Worm (Caenorhabditis elegans) whole organism, L1 larva: Measurements from ENCODE around the gene chat-1.

ENCODE experiments used
- C04F5.9 ChIP-seq: sonication (generic microtip); optimal IDR thresholded peaks from 2 replicates; lab custom pipeline; 2016; ENCODE audit warnings: missing genetic modification characterization, missing compliant biosample characterization
- C16A3.4 ChIP-seq: fragments of 150-350 bp; optimal IDR thresholded peaks from 2 replicates; lab custom pipeline; 2014; ENCODE audit warnings: missing biosample characterization, missing genetic modification characterization
- F16B12.6 ChIP-seq: fragments of 150-350 bp; optimal IDR thresholded peaks from 2 replicates; lab custom pipeline; 2014; ENCODE audit warnings: missing biosample characterization, missing genetic modification characterization
- Y116A8C.19 ChIP-seq: sonication (generic microtip); optimal IDR thresholded peaks from 2 replicates; lab custom pipeline; 2016; ENCODE audit warnings: missing compliant biosample characterization, missing genetic modification characterization, borderline replicate concordance
- ama-1 ChIP-seq: fragments of 150-350 bp; optimal IDR thresholded peaks from 2 replicates; lab custom pipeline; 2014
- ceh-82 ChIP-seq, 3 experiments: fragments of 150-350 bp in 1 of 3; sonication (generic microtip) in 2 of 3; optimal IDR thresholded peaks; 2 replicates each; lab custom pipeline; 2014 to 2017; ENCODE audit warnings: missing biosample characterization in 3 of 3, missing genetic modification characterization in 3 of 3
- ceh-88 ChIP-seq: fragments of 200-800 bp; sonication (Bioruptor generic); IDR thresholded peaks from 2 replicates; pipeline ENCODE4 v1.3.6; 2022; ENCODE audit warnings: missing genetic modification characterization, missing compliant biosample characterization
- efl-1 ChIP-seq, 4 experiments: fragments of 150-350 bp; optimal IDR thresholded peaks in 3 of 4; peaks in 1 of 4; 1 replicate in 1 of 4; 2 replicates in 3 of 4; lab custom pipeline; 2014; ENCODE audit warnings: missing biosample characterization in 2 of 4, missing genetic modification characterization in 2 of 4, missing genetic modification reagents in 2 of 4
- efl-3 ChIP-seq: fragments of 200-800 bp; sonication (Bioruptor generic); optimal IDR thresholded peaks from 2 replicates; lab custom pipeline; 2018; ENCODE audit warnings: mild to moderate bottlenecking, missing genetic modification characterization, missing compliant biosample characterization
- egl-13 ChIP-seq: sonication (generic microtip); optimal IDR thresholded peaks from 2 replicates; lab custom pipeline; 2016; ENCODE audit warnings: missing genotype, missing genetic modification reagents, missing genetic modification characterization, missing compliant biosample characterization
- egl-27 ChIP-seq, 2 experiments: fragments of 150-350 bp in 1 of 2; sonication (generic microtip); optimal IDR thresholded peaks; 3 replicates each; lab custom pipeline; 2017 to 2018; ENCODE audit warnings: missing biosample characterization in 2 of 2, missing genetic modification characterization in 2 of 2, missing genetic modification reagents in 2 of 2
- elt-2 ChIP-seq: sonication (generic microtip); optimal IDR thresholded peaks from 2 replicates; lab custom pipeline; 2016; ENCODE audit warnings: missing genetic modification characterization, mild to moderate bottlenecking, inconsistent platforms, missing compliant biosample characterization, missing genetic modification reagents
- elt-3 ChIP-seq, 6 experiments: fragments of 150-350 bp in 1 of 6; sonication (generic microtip); optimal IDR thresholded peaks; 2 replicates each; lab custom pipeline; 2017 to 2018; ENCODE audit warnings: missing biosample characterization in 6 of 6, missing genetic modification characterization in 6 of 6, inconsistent platforms in 1 of 6
- ets-5 ChIP-seq: fragments of 200-800 bp; sonication (Bioruptor generic); IDR thresholded peaks from 2 replicates; pipeline ENCODE4 v1.3.6; 2022; ENCODE audit warnings: missing genetic modification characterization, missing compliant biosample characterization
- fkh-10 ChIP-seq: sonication (generic microtip); optimal IDR thresholded peaks from 2 replicates; lab custom pipeline; 2017; ENCODE audit warnings: missing biosample characterization, missing genetic modification reagents, missing genetic modification characterization
- fkh-8 ChIP-seq: sonication (generic microtip); optimal IDR thresholded peaks from 2 replicates; lab custom pipeline; 2016; ENCODE audit warnings: mild to moderate bottlenecking, missing genetic modification characterization, missing compliant biosample characterization
- fos-1 ChIP-seq: fragments of 150-350 bp; optimal IDR thresholded peaks from 2 replicates; lab custom pipeline; 2014; ENCODE audit warnings: missing biosample characterization, missing genetic modification characterization
- hlh-17 ChIP-seq: fragments of 200-800 bp; sonication (Bioruptor generic); optimal IDR thresholded peaks from 2 replicates; lab custom pipeline; 2018; ENCODE audit warnings: missing genetic modification characterization, mild to moderate bottlenecking, missing compliant biosample characterization, moderate library complexity, borderline replicate concordance
- lin-14 ChIP-seq: fragments of 200-800 bp; sonication (Bioruptor generic); optimal IDR thresholded peaks from 2 replicates; lab custom pipeline; 2018; ENCODE audit warnings: mild to moderate bottlenecking, missing genetic modification characterization, moderate library complexity, missing compliant biosample characterization
- lin-35 ChIP-seq, 2 experiments: fragments of 150-350 bp; optimal IDR thresholded peaks; 2 replicates each; lab custom pipeline; 2014; ENCODE audit warnings: missing biosample characterization in 2 of 2, missing genetic modification characterization in 2 of 2, missing genetic modification reagents in 2 of 2
- lir-3 ChIP-seq: sonication (generic microtip); optimal IDR thresholded peaks from 2 replicates; lab custom pipeline; 2016; ENCODE audit warnings: mild to moderate bottlenecking, missing genetic modification characterization, moderate library complexity, missing compliant biosample characterization; ENCODE audit not compliant: poor library complexity
- lsy-2 ChIP-seq, 2 experiments: fragments of 150-350 bp; optimal IDR thresholded peaks; 2 replicates each; lab custom pipeline; 2014; ENCODE audit warnings: missing biosample characterization in 2 of 2, missing genetic modification characterization in 2 of 2
- mep-1 ChIP-seq: fragments of 150-350 bp; optimal IDR thresholded peaks from 2 replicates; lab custom pipeline; 2014; ENCODE audit warnings: missing biosample characterization, missing genetic modification characterization
- nhr-19 ChIP-seq: fragments of 200-800 bp; sonication (Bioruptor generic); conservative IDR thresholded peaks from 2 replicates; pipeline ENCODE4 v1.3.6; 2022; ENCODE audit warnings: missing genetic modification characterization, missing compliant biosample characterization
- nhr-20 ChIP-seq: sonication (generic microtip); optimal IDR thresholded peaks from 2 replicates; lab custom pipeline; 2016; ENCODE audit warnings: mild to moderate bottlenecking, missing genetic modification characterization, missing compliant biosample characterization
- nhr-28 ChIP-seq: fragments of 150-350 bp; optimal IDR thresholded peaks from 2 replicates; lab custom pipeline; 2014; ENCODE audit warnings: missing biosample characterization, missing genetic modification characterization
- nhr-47 ChIP-seq: sonication (generic microtip); optimal IDR thresholded peaks from 2 replicates; lab custom pipeline; 2016; ENCODE audit warnings: mild to moderate bottlenecking, missing genetic modification characterization, moderate library complexity, missing compliant biosample characterization
- nhr-71 ChIP-seq: sonication (generic microtip); optimal IDR thresholded peaks from 2 replicates; lab custom pipeline; 2016; ENCODE audit warnings: mild to moderate bottlenecking, missing genetic modification characterization, moderate library complexity, missing compliant biosample characterization
- nhr-77 ChIP-seq: fragments of 150-350 bp; optimal IDR thresholded peaks from 2 replicates; lab custom pipeline; 2014; ENCODE audit warnings: missing biosample characterization, missing genetic modification characterization
- nhr-85 ChIP-seq: sonication (generic microtip); peaks from one replicate; lab custom pipeline; 2016; ENCODE audit warnings: missing genetic modification characterization, inconsistent platforms, missing compliant biosample characterization
- nhr-90 ChIP-seq: sonication (generic microtip); optimal IDR thresholded peaks from 2 replicates; lab custom pipeline; 2016; ENCODE audit warnings: mild to moderate bottlenecking, missing genetic modification characterization, missing compliant biosample characterization; ENCODE audit not compliant: poor library complexity
- pag-3 ChIP-seq: sonication (generic microtip); optimal IDR thresholded peaks from 2 replicates; lab custom pipeline; 2017; ENCODE audit warnings: missing genetic modification characterization, mild to moderate bottlenecking, missing compliant biosample characterization, antibody characterized with exemption, borderline replicate concordance; ENCODE audit not compliant: insufficient read depth
- pax-3 ChIP-seq: fragments of 200-800 bp; sonication (Bioruptor generic); optimal IDR thresholded peaks from 2 replicates; lab custom pipeline; 2018; ENCODE audit warnings: mild to moderate bottlenecking, missing genetic modification characterization, moderate library complexity, missing compliant biosample characterization
- pqm-1 ChIP-seq: sonication (generic microtip); optimal IDR thresholded peaks from 3 replicates; lab custom pipeline; 2017; ENCODE audit warnings: missing biosample characterization, missing genetic modification characterization
- snu-23 ChIP-seq: sonication (generic microtip); optimal IDR thresholded peaks from 2 replicates; lab custom pipeline; 2016; ENCODE audit warnings: missing genetic modification characterization, missing compliant biosample characterization
- sox-4 ChIP-seq: sonication (generic microtip); optimal IDR thresholded peaks from 2 replicates; lab custom pipeline; 2016; ENCODE audit warnings: missing genetic modification characterization, missing compliant biosample characterization
- tbx-2 ChIP-seq: sonication (generic microtip); optimal IDR thresholded peaks from 2 replicates; lab custom pipeline; 2016; ENCODE audit warnings: missing genetic modification characterization, missing compliant biosample characterization
- unc-30 ChIP-seq: sonication (generic microtip); optimal IDR thresholded peaks from 2 replicates; lab custom pipeline; 2017; ENCODE audit warnings: missing biosample characterization, missing genetic modification characterization
- vab-15 ChIP-seq: sonication (generic microtip); optimal IDR thresholded peaks from 2 replicates; lab custom pipeline; 2017; ENCODE audit warnings: missing genotype, mild to moderate bottlenecking, missing genetic modification characterization, missing compliant biosample characterization
- xbp-1 ChIP-seq: sonication (generic microtip); optimal IDR thresholded peaks from 2 replicates; lab custom pipeline; 2016; ENCODE audit warnings: missing genetic modification characterization, missing compliant biosample characterization
- ztf-4 ChIP-seq: fragments of 150-350 bp; optimal IDR thresholded peaks from 2 replicates; lab custom pipeline; 2014; ENCODE audit warnings: missing biosample characterization, missing genetic modification characterization

chat-1 gene

ce11 chrIV:4472418-4473173 is 25.5 kb downstream of the chat-1 start (continued):
- peak; percentile 36 for TF ChIP-seq ama-1 (lab: Kevin White, UChicago)
- no peak for TF ChIP-seq unc-30
- TF ChIP-seq nhr-90, result peak; percentile 71
- no peak for TF ChIP-seq nhr-77 (tag; lab: Kevin White, UChicago)
- peak in 3 of 6 experiments; percentile 17 to 82 (median 33) for TF ChIP-seq elt-3 (tag; optimal IDR thresholded peaks at IDR 0.05; lab: Kevin White, UChicago)
- TF ChIP-seq F16B12.6 (tag; lab: Kevin White, UChicago), result no peak
- TF ChIP-seq lir-3 (tag; lab: Kevin White, UChicago), result no peak
- TF ChIP-seq tbx-2 (tag; lab: Kevin White, UChicago), result peak; percentile 25
- no peak for TF ChIP-seq pqm-1 (tag; lab: Kevin White, UChicago)
- no peak for TF ChIP-seq Y116A8C.19 (tag; lab: Kevin White, UChicago)
- TF ChIP-seq C16A3.4, result peak; percentile 54
- no peak for TF ChIP-seq efl-3 (GFP tag; lab: Kevin White, UChicago)
- TF ChIP-seq pag-3 (tag; lab: Kevin White, UChicago), result peak; percentile 42
- TF ChIP-seq pax-3 (tag; lab: Kevin White, UChicago), result no peak
- TF ChIP-seq, all 84 proteins: peak for 29

ce11 chrIV:4473767-4474166 is 26.6 kb downstream of the chat-1 start:
- peak; percentile 30 for TF ChIP-seq nhr-71 (tag; lab: Kevin White, UChicago)
- TF ChIP-seq nhr-19 (GFP tag; lab: Robert Waterston, UW), result peak; percentile 27; the same call in 1 of the 2 replicates
- peak; percentile 45 for TF ChIP-seq lin-14 (GFP tag; lab: Kevin White, UChicago)
- no peak for TF ChIP-seq egl-27 (tag; optimal IDR thresholded peaks at IDR 0.05; lab: Kevin White, UChicago)
- TF ChIP-seq xbp-1 (tag; lab: Kevin White, UChicago), result no peak
- no peak for TF ChIP-seq fkh-8 (tag; lab: Kevin White, UChicago)
- TF ChIP-seq nhr-47 (tag; lab: Kevin White, UChicago), result no peak
- no peak for TF ChIP-seq ets-5 (GFP tag; lab: Robert Waterston, UW)
- no peak for TF ChIP-seq efl-1 (optimal IDR thresholded peaks at IDR 0.05; lab: Kevin White, UChicago)
- TF ChIP-seq efl-1 (GFP tag; optimal IDR thresholded peaks at IDR 0.05 in 1 of 2; lab: Kevin White, UChicago), result peak in 1 of 2 experiments; percentile 55
- TF ChIP-seq fos-1, result no peak
- TF ChIP-seq nhr-85, result peak; percentile 1
- TF ChIP-seq lir-3 (tag; lab: Kevin White, UChicago), result no peak

ce11 chrIV:4475362-4476086 is 28.4 kb downstream of the chat-1 start:
- no peak for TF ChIP-seq hlh-17 (GFP tag; lab: Kevin White, UChicago)
- no peak for TF ChIP-seq C04F5.9 (tag; lab: Kevin White, UChicago)
- peak; percentile 32 for TF ChIP-seq nhr-90
- peak in 1 of 2 experiments; percentile 47 for TF ChIP-seq lsy-2 (tag; optimal IDR thresholded peaks at IDR 0.05; lab: Kevin White, UChicago)
- TF ChIP-seq efl-1 (optimal IDR thresholded peaks at IDR 0.05; lab: Kevin White, UChicago), result no peak
- peak in 1 of 2 experiments; percentile 45 for TF ChIP-seq efl-1 (GFP tag; optimal IDR thresholded peaks at IDR 0.05 in 1 of 2; lab: Kevin White, UChicago)
- TF ChIP-seq ceh-82 (tag; optimal IDR thresholded peaks at IDR 0.05; lab: Kevin White, UChicago), result no peak
- no peak for TF ChIP-seq mep-1 (tag; lab: Kevin White, UChicago)
- peak; percentile 77 for TF ChIP-seq elt-2
- TF ChIP-seq ztf-4 (tag; lab: Kevin White, UChicago), result no peak
- no peak for TF ChIP-seq nhr-77 (tag; lab: Kevin White, UChicago)
- peak; percentile 18 for TF ChIP-seq lin-14 (GFP tag; lab: Kevin White, UChicago)
- peak; percentile 28 for TF ChIP-seq nhr-19 (GFP tag; lab: Robert Waterston, UW)
- TF ChIP-seq sox-4, result no peak
- TF ChIP-seq fkh-10 (GFP tag; lab: Kevin White, UChicago), result no peak
- TF ChIP-seq lin-35 (GFP tag; optimal IDR thresholded peaks at IDR 0.05; lab: Kevin White, UChicago), result peak in 1 of 2 experiments; percentile 43
- TF ChIP-seq egl-13 (tag; lab: Kevin White, UChicago), result no peak
- TF ChIP-seq nhr-28 (tag; lab: Kevin White, UChicago), result no peak
- TF ChIP-seq vab-15 (tag; lab: Kevin White, UChicago), result no peak
- peak; percentile 24 for TF ChIP-seq nhr-20 (tag; lab: Kevin White, UChicago)
- TF ChIP-seq nhr-71 (tag; lab: Kevin White, UChicago), result peak; percentile 39
- TF ChIP-seq lir-3 (tag; lab: Kevin White, UChicago), result peak; percentile 33
- no peak for TF ChIP-seq ceh-88 (GFP tag; lab: Robert Waterston, UW)
- no peak for TF ChIP-seq tbx-2 (tag; lab: Kevin White, UChicago)
- peak; percentile 17 for TF ChIP-seq snu-23 (GFP tag; lab: Kevin White, UChicago)
- no peak for TF ChIP-seq F16B12.6 (tag; lab: Kevin White, UChicago)
